Fruit fly (Drosophila melanogaster) whole organism, prepupa: ENCODE measurements around the gene CG14042.
A peak's percentile ranks its signal among the peaks of the same experiment; 100 is the strongest.

Experiments used
- CG6276 ChIP-seq: fragments of 200-800 bp; sonication (Bioruptor generic); optimal IDR thresholded peaks from 2 replicates; lab custom pipeline; 2017; ENCODE audit warnings: missing biosample characterization, mild to moderate bottlenecking, missing genetic modification characterization
- Eip75B ChIP-seq: fragments of 200-800 bp; sonication (Bioruptor generic); optimal IDR thresholded peaks from 3 replicates; lab custom pipeline; 2016; ENCODE audit warnings: missing biosample characterization, missing genetic modification characterization
- OdsH ChIP-seq: fragments of 200-800 bp; sonication (Bioruptor generic); optimal IDR thresholded peaks from 3 replicates; lab custom pipeline; 2016; ENCODE audit warnings: missing biosample characterization, missing genetic modification characterization
- esn ChIP-seq: fragments of 200-800 bp; sonication (Bioruptor generic); optimal IDR thresholded peaks from 2 replicates; lab custom pipeline; 2016; ENCODE audit warnings: missing biosample characterization, mild to moderate bottlenecking, missing genetic modification characterization, moderate library complexity
- fkh ChIP-seq: fragments of 200-800 bp; sonication (Bioruptor generic); optimal IDR thresholded peaks from 3 replicates; lab custom pipeline; 2017; ENCODE audit warnings: missing biosample characterization, mild to moderate bottlenecking, missing genetic modification characterization, moderate library complexity
- pdm3 ChIP-seq: fragments of 200-800 bp; sonication (Bioruptor generic); optimal IDR thresholded peaks from 3 replicates; lab custom pipeline; 2016; ENCODE audit warnings: missing biosample characterization, missing genetic modification characterization
- svp ChIP-seq: fragments of 200-800 bp; sonication (Bioruptor generic); peaks from one replicate; lab custom pipeline; 2016; ENCODE audit warnings: missing biosample characterization, missing genetic modification characterization

CG14042 gene

DNA sequence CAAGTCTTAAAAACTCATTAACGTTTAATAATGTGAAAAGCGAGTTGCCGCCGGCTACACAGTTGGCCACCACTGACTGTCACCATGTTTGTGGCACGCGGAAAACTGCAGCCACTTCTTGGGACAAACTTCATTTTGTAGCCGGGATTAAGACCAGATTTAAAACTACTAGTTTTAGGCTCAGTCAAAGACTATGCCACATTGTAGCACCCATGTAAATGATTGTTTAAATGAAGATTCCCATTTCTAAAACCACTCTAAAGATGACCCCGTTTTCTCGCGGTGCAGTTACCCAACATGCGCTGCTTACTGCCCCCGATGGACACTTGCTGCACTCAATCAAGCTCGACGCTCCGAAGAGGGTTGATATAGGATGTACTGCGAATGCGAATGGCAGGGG is 52.8 kb downstream of the CG14042 start (continued):
- TF ChIP-seq OdsH (GFP tag; lab: Kevin White, UChicago), result peak; percentile 41
- TF ChIP-seq pdm3 (GFP tag; lab: Kevin White, UChicago), result peak; percentile 42
- peak; percentile 27 for TF ChIP-seq Eip75B (GFP tag; lab: Kevin White, UChicago)
- TF ChIP-seq fkh (GFP tag; lab: Kevin White, UChicago), result no peak
- peak; percentile 21 for TF ChIP-seq esn
- TF ChIP-seq svp (GFP tag; lab: Kevin White, UChicago), result no peak
- TF ChIP-seq CG6276, result peak; percentile 24
